Fruit fly (Drosophila melanogaster) whole organism, embryonic: ENCODE measurements around the gene CG15475.

Source experiments
- Atf-2 ChIP-seq: fragments of 200-800 bp; sonication (Bioruptor generic); optimal IDR thresholded peaks from 2 replicates; lab custom pipeline; 2016; ENCODE audit warnings: missing biosample characterization, missing genetic modification characterization
- B-H2 ChIP-seq: fragments of 200-800 bp; sonication (Bioruptor generic); optimal IDR thresholded peaks from 2 replicates; lab custom pipeline; 2018; ENCODE audit warnings: missing biosample characterization, mild to moderate bottlenecking, missing genetic modification characterization
- CG10147 ChIP-seq: fragments of 200-800 bp; sonication (Bioruptor generic); optimal IDR thresholded peaks from 2 replicates; lab custom pipeline; 2019; ENCODE audit warnings: missing biosample characterization, mild to moderate bottlenecking, missing genetic modification characterization, moderate library complexity
- CG10543 ChIP-seq: fragments of 200-800 bp; sonication (Bioruptor generic); optimal IDR thresholded peaks from 3 replicates; lab custom pipeline; 2017; ENCODE audit warnings: missing biosample characterization, mild to moderate bottlenecking, missing genetic modification characterization, moderate library complexity
- CG10565 ChIP-seq: fragments of 200-800 bp; sonication (Bioruptor generic); optimal IDR thresholded peaks from 3 replicates; lab custom pipeline; 2016; ENCODE audit warnings: missing biosample characterization, mild to moderate bottlenecking, missing genetic modification characterization
- CG13287 ChIP-seq: fragments of 200-800 bp; sonication (Bioruptor generic); IDR thresholded peaks from 2 replicates; pipeline ENCODE4 v1.3.6; 2022; ENCODE audit warnings: missing biosample characterization, missing genetic modification characterization; ENCODE audit not compliant: partially characterized antibody
- CG1529 ChIP-seq: fragments of 200-800 bp; sonication (Bioruptor generic); optimal IDR thresholded peaks from 3 replicates; lab custom pipeline; 2018; ENCODE audit warnings: missing biosample characterization, missing genetic modification characterization
- CG17328 ChIP-seq: fragments of 200-800 bp; sonication (Bioruptor generic); IDR thresholded peaks from 2 replicates; pipeline ENCODE4 v1.3.6; 2022; ENCODE audit warnings: missing biosample characterization, missing genetic modification characterization
- CG17361 ChIP-seq: fragments of 200-800 bp; sonication (Bioruptor generic); IDR thresholded peaks from 3 replicates; pipeline ENCODE4 v1.3.6; 2022; ENCODE audit warnings: missing biosample characterization, missing genetic modification characterization
- CG17829 ChIP-seq: fragments of 200-800 bp; optimal IDR thresholded peaks from 2 replicates; lab custom pipeline; 2019; ENCODE audit warnings: missing biosample characterization, mild to moderate bottlenecking, missing genetic modification characterization, moderate library complexity
- CG3065 ChIP-seq: fragments of 200-800 bp; sonication (Bioruptor generic); optimal IDR thresholded peaks from 2 replicates; lab custom pipeline; 2016; ENCODE audit warnings: missing biosample characterization, missing genetic modification characterization
- CG3847 ChIP-seq: fragments of 200-800 bp; sonication (Bioruptor generic); IDR thresholded peaks from 2 replicates; pipeline ENCODE4 v1.3.6; 2022; ENCODE audit warnings: missing biosample characterization, missing genetic modification characterization
- CG4404 ChIP-seq: fragments of 200-800 bp; sonication (Bioruptor generic); IDR thresholded peaks from 2 replicates; pipeline ENCODE4 v1.3.6; 2022; ENCODE audit warnings: missing biosample characterization, missing genetic modification characterization
- CG4424 ChIP-seq: fragments of 200-800 bp; sonication (Bioruptor generic); optimal IDR thresholded peaks from 3 replicates; lab custom pipeline; 2016; ENCODE audit warnings: missing biosample characterization, missing genetic modification characterization
- CG6765 ChIP-seq: fragments of 200-800 bp; sonication (Bioruptor generic); optimal IDR thresholded peaks from 3 replicates; lab custom pipeline; 2017; ENCODE audit warnings: missing biosample characterization, mild to moderate bottlenecking, missing genetic modification characterization
- CG7745 ChIP-seq: fragments of 200-800 bp; sonication (Bioruptor generic); optimal IDR thresholded peaks from 2 replicates; lab custom pipeline; 2018; ENCODE audit warnings: missing biosample characterization, mild to moderate bottlenecking, missing genetic modification characterization, moderate library complexity
- CG7786 ChIP-seq: fragments of 200-800 bp; sonication (Bioruptor generic); optimal IDR thresholded peaks from 2 replicates; lab custom pipeline; 2016; ENCODE audit warnings: missing biosample characterization, missing genetic modification characterization
- CG8388 ChIP-seq: fragments of 200-800 bp; sonication (Bioruptor generic); optimal IDR thresholded peaks from 2 replicates; lab custom pipeline; 2019; ENCODE audit warnings: missing biosample characterization, mild to moderate bottlenecking, missing genetic modification characterization, moderate library complexity
- CG9437 ChIP-seq: fragments of 200-800 bp; sonication (Bioruptor generic); optimal IDR thresholded peaks from 2 replicates; lab custom pipeline; 2018; ENCODE audit warnings: missing biosample characterization, mild to moderate bottlenecking, missing genetic modification characterization
- CkIIα-i1 ChIP-seq: fragments of 200-800 bp; sonication (Bioruptor generic); IDR thresholded peaks from 2 replicates; pipeline ENCODE4 v1.3.6; 2022; ENCODE audit warnings: missing biosample characterization, missing genetic modification characterization
- Dfd ChIP-seq, 2 experiments: fragments of >200 bp; optimal IDR thresholded peaks; 2 replicates each; lab custom pipeline; 2017; ENCODE audit warnings: missing biosample characterization in 2 of 2, missing genetic modification characterization in 2 of 2
- Dref ChIP-seq: fragments of 200-800 bp; sonication (Bioruptor generic); IDR thresholded peaks from 2 replicates; pipeline ENCODE4 v1.3.6; 2022; ENCODE audit warnings: missing biosample characterization, missing genetic modification characterization
- E2f2 ChIP-seq: fragments of 200-800 bp; sonication (Bioruptor generic); IDR thresholded peaks from 2 replicates; pipeline ENCODE4 v1.3.6; 2022; ENCODE audit warnings: missing biosample characterization, missing genetic modification characterization
- H2.0 ChIP-seq: fragments of 200-800 bp; sonication (Bioruptor generic); IDR thresholded peaks from 2 replicates; pipeline ENCODE4 v1.3.6; 2022; ENCODE audit warnings: missing biosample characterization, missing genetic modification characterization
- Kr ChIP-seq: fragments of 200-800 bp; sonication (Bioruptor generic); optimal IDR thresholded peaks from 2 replicates; lab custom pipeline; 2017; ENCODE audit warnings: missing biosample characterization, mild to moderate bottlenecking, missing genetic modification characterization
- MTF-1 ChIP-seq: fragments of 200-800 bp; sonication (Bioruptor generic); optimal IDR thresholded peaks from 2 replicates; lab custom pipeline; 2018; ENCODE audit warnings: missing biosample characterization, mild to moderate bottlenecking, missing genetic modification characterization, borderline replicate concordance
- Meics ChIP-seq: fragments of 200-800 bp; sonication (Bioruptor generic); optimal IDR thresholded peaks from 2 replicates; lab custom pipeline; 2017; ENCODE audit warnings: missing biosample characterization, mild to moderate bottlenecking, missing genetic modification characterization
- NC2α ChIP-seq: fragments of 200-800 bp; sonication (Bioruptor generic); optimal IDR thresholded peaks from 2 replicates; lab custom pipeline; 2016; ENCODE audit warnings: missing biosample characterization, missing genetic modification characterization
- NC2β ChIP-seq: fragments of 200-800 bp; sonication (Bioruptor generic); optimal IDR thresholded peaks from 2 replicates; lab custom pipeline; 2016; ENCODE audit warnings: missing biosample characterization, missing genetic modification characterization
- Ravus ChIP-seq: fragments of 200-800 bp; sonication (Bioruptor generic); IDR thresholded peaks from 2 replicates; pipeline ENCODE4 v1.3.6; 2022; ENCODE audit warnings: missing biosample characterization, missing genetic modification characterization
- Rfx ChIP-seq: fragments of 200-800 bp; sonication (Bioruptor generic); IDR thresholded peaks from 2 replicates; pipeline ENCODE4 v1.3.6; 2022; ENCODE audit warnings: missing biosample characterization, missing genetic modification characterization
- Side ChIP-seq: fragments of 200-800 bp; sonication (Bioruptor generic); optimal IDR thresholded peaks from 2 replicates; lab custom pipeline; 2016; ENCODE audit warnings: missing biosample characterization, missing genetic modification characterization
- Six4 ChIP-seq: fragments of 200-800 bp; sonication (Bioruptor generic); optimal IDR thresholded peaks from 2 replicates; lab custom pipeline; 2016; ENCODE audit warnings: missing biosample characterization, missing genetic modification characterization
- Taf1 ChIP-seq: fragments of 200-800 bp; sonication (Bioruptor generic); IDR thresholded peaks from 2 replicates; pipeline ENCODE4 v1.3.6; 2022; ENCODE audit warnings: missing biosample characterization, missing genetic modification characterization
- YL-1 ChIP-seq: fragments of 200-800 bp; sonication (Bioruptor generic); optimal IDR thresholded peaks from 3 replicates; lab custom pipeline; 2017; ENCODE audit warnings: missing biosample characterization, mild to moderate bottlenecking, missing genetic modification characterization
- ase ChIP-seq: fragments of 200-800 bp; sonication (Bioruptor generic); IDR thresholded peaks from 3 replicates; pipeline ENCODE4 v1.3.6; 2022; ENCODE audit warnings: missing biosample characterization, missing genetic modification characterization
- bbx ChIP-seq: fragments of 200-800 bp; sonication (Bioruptor generic); IDR thresholded peaks from 2 replicates; pipeline ENCODE4 v1.3.6; 2022; ENCODE audit warnings: missing biosample characterization, missing genetic modification characterization; ENCODE audit not compliant: partially characterized antibody
- corto ChIP-seq: fragments of 200-800 bp; sonication (Bioruptor generic); optimal IDR thresholded peaks from 2 replicates; lab custom pipeline; 2016; ENCODE audit warnings: missing biosample characterization, mild to moderate bottlenecking, missing genetic modification characterization, moderate library complexity
- crol ChIP-seq: fragments of 200-800 bp; sonication (Bioruptor generic); IDR thresholded peaks from 2 replicates; pipeline ENCODE4 v1.3.6; 2022; ENCODE audit warnings: missing biosample characterization, missing genetic modification characterization
- ems ChIP-seq: fragments of 200-800 bp; sonication (Bioruptor generic); optimal IDR thresholded peaks from 3 replicates; lab custom pipeline; 2016; ENCODE audit warnings: missing biosample characterization, missing genetic modification characterization
- eyg ChIP-seq: fragments of 200-800 bp; sonication (Bioruptor generic); optimal IDR thresholded peaks from 3 replicates; lab custom pipeline; 2016; ENCODE audit warnings: missing biosample characterization, missing genetic modification characterization
- fd96Cb ChIP-seq: fragments of 200-800 bp; sonication (Bioruptor generic); optimal IDR thresholded peaks from 2 replicates; lab custom pipeline; 2018; ENCODE audit warnings: missing biosample characterization, mild to moderate bottlenecking, missing genetic modification characterization, moderate library complexity
- ind ChIP-seq: fragments of 200-800 bp; sonication (Bioruptor generic); optimal IDR thresholded peaks from 3 replicates; lab custom pipeline; 2016; ENCODE audit warnings: missing biosample characterization, missing genetic modification characterization
- klu ChIP-seq: fragments of 200-800 bp; sonication (Bioruptor generic); IDR thresholded peaks from 2 replicates; pipeline ENCODE4 v1.3.6; 2022; ENCODE audit warnings: missing biosample characterization, missing genetic modification characterization
- lov ChIP-seq, 2 experiments: fragments of 200-800 bp in 1 of 2; fragments of >200 bp in 1 of 2; sonication (Bioruptor generic) in 1 of 2; IDR thresholded peaks in 1 of 2; optimal IDR thresholded peaks in 1 of 2; 2 replicates in 1 of 2; 3 replicates in 1 of 2; pipeline versions ENCODE4 v1.3.6 to Lab custom; 2017 to 2022; ENCODE audit warnings: missing biosample characterization in 1 of 2, missing genetic modification characterization in 1 of 2
- nau ChIP-seq: fragments of 200-800 bp; sonication (Bioruptor generic); optimal IDR thresholded peaks from 3 replicates; lab custom pipeline; 2017; ENCODE audit warnings: missing biosample characterization, mild to moderate bottlenecking, missing genetic modification characterization, missing genetic modification reagents
- org-1 ChIP-seq: fragments of 200-800 bp; sonication (Bioruptor generic); optimal IDR thresholded peaks from 2 replicates; lab custom pipeline; 2017; ENCODE audit warnings: missing biosample characterization, missing genetic modification characterization
- phol ChIP-seq: fragments of 200-800 bp; sonication (Bioruptor generic); optimal IDR thresholded peaks from 3 replicates; lab custom pipeline; 2018; ENCODE audit warnings: missing biosample characterization, mild to moderate bottlenecking, missing genetic modification characterization, moderate library complexity
- pros ChIP-seq: fragments of 200-800 bp; sonication (Bioruptor generic); optimal IDR thresholded peaks from 3 replicates; lab custom pipeline; 2019; ENCODE audit warnings: missing biosample characterization, mild to moderate bottlenecking, missing genetic modification characterization, moderate library complexity
- slou ChIP-seq: fragments of 200-800 bp; sonication (Bioruptor generic); optimal IDR thresholded peaks from 3 replicates; lab custom pipeline; 2016; ENCODE audit warnings: missing biosample characterization, missing genetic modification characterization
- sna ChIP-seq: fragments of 200-800 bp; sonication (Bioruptor generic); IDR thresholded peaks from 2 replicates; pipeline ENCODE4 v1.3.6; 2022; ENCODE audit warnings: missing biosample characterization, missing genetic modification characterization; ENCODE audit not compliant: partially characterized antibody
- twi ChIP-seq: fragments of 200-800 bp; optimal IDR thresholded peaks from 2 replicates; lab custom pipeline; 2019; ENCODE audit warnings: missing biosample characterization, mild to moderate bottlenecking, missing genetic modification characterization, moderate library complexity

The CG15475 gene

DNA sequence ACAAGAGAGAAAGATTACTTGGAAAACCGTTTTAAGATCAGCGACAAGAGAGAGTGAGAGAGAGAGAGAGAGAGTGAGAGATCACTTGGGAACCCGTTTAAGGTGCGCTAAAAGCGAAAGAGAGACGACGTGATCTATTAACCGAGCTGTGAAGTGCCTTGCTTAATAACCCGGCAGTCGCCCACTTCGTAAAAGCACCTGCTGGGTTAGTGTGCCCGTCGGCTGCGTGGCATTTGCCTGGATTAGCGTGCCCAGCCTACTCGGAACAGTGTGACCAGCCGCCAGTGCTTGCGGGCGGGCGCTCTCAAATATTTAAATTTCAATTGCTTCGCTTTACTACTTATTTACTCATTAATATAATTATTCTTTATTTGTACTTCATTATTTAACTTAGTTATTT is 24.1 kb downstream of the CG15475 start (continued):
- TF ChIP-seq Side (GFP tag; lab: Kevin White, UChicago) (no peak), klu (GFP tag; lab: Robert Waterston, UW) (no peak), CG7745 (tag; lab: Kevin White, UChicago) (no peak), org-1 (no peak), Dfd (GFP tag; optimal IDR thresholded peaks at IDR 0.05; lab: Kevin White, UChicago) (no peak), Dref (no peak), NC2β (GFP tag; lab: Kevin White, UChicago) (no peak), CG4424 (GFP tag; lab: Kevin White, UChicago) (no peak), CG17361 (GFP tag; lab: Robert Waterston, UW) (peak; percentile 38; the same call in 1 of the 3 replicates), Meics (no peak), H2.0 (GFP tag; lab: Robert Waterston, UW) (no peak), CG8388 (GFP tag; lab: Kevin White, UChicago) (no peak), Ravus (GFP tag; lab: Robert Waterston, UW) (no peak), crol (GFP tag; lab: Robert Waterston, UW) (no peak), corto (GFP tag; lab: Kevin White, UChicago) (no peak), YL-1 (peak; percentile 29), twi (tag; lab: Kevin White, UChicago) (no peak), Taf1 (GFP tag; lab: Robert Waterston, UW) (no peak), CG6765 (no peak), Six4 (GFP tag; lab: Kevin White, UChicago) (no peak), fd96Cb (no peak), slou (GFP tag; lab: Kevin White, UChicago) (no peak), lov (optimal IDR thresholded peaks at IDR 0.05; lab: Kevin White, UChicago) (no peak), lov (GFP tag; IDR thresholded peaks at IDR 0.05; lab: Robert Waterston, UW) (peak; percentile 17; the same call in 1 of the 3 replicates), CG13287 (GFP tag; lab: Robert Waterston, UW) (peak; percentile 52; the same call in 1 of the 2 replicates), CG1529 (no peak), sna (GFP tag; lab: Robert Waterston, UW) (no peak), CG3847 (peak; percentile 72), pros (peak; percentile 24), Kr (GFP tag; lab: Kevin White, UChicago) (no peak), Atf-2 (GFP tag; lab: Kevin White, UChicago) (no peak), CG10147 (GFP tag; lab: Kevin White, UChicago) (no peak), eyg (no peak), ind (GFP tag; lab: Kevin White, UChicago) (no peak), CG4404 (no peak), CG3065 (GFP tag; lab: Kevin White, UChicago) (no peak), bbx (peak; percentile 49), CG10543 (no peak), NC2α (GFP tag; lab: Kevin White, UChicago) (no peak), CG10565 (GFP tag; lab: Kevin White, UChicago) (no peak), nau (GFP tag; lab: Kevin White, UChicago) (no peak), CG17829 (tag; lab: Kevin White, UChicago) (no peak), E2f2 (peak; percentile 99), ems (GFP tag; lab: Kevin White, UChicago) (no peak), phol (tag; lab: Kevin White, UChicago) (peak; percentile 20), CG17328 (GFP tag; lab: Robert Waterston, UW) (no peak), MTF-1 (GFP tag; lab: Kevin White, UChicago) (no peak), ase (GFP tag; lab: Robert Waterston, UW) (no peak), Rfx (GFP tag; lab: Robert Waterston, UW) (no peak), B-H2 (GFP tag; lab: Kevin White, UChicago) (no peak), CG9437 (no peak), CkIIα-i1 (GFP tag; lab: Robert Waterston, UW) (no peak), CG7786 (no peak)
